Fruit fly (Drosophila melanogaster): ENCODE results near the gene mthl1.

mthl1 gene

DNA sequence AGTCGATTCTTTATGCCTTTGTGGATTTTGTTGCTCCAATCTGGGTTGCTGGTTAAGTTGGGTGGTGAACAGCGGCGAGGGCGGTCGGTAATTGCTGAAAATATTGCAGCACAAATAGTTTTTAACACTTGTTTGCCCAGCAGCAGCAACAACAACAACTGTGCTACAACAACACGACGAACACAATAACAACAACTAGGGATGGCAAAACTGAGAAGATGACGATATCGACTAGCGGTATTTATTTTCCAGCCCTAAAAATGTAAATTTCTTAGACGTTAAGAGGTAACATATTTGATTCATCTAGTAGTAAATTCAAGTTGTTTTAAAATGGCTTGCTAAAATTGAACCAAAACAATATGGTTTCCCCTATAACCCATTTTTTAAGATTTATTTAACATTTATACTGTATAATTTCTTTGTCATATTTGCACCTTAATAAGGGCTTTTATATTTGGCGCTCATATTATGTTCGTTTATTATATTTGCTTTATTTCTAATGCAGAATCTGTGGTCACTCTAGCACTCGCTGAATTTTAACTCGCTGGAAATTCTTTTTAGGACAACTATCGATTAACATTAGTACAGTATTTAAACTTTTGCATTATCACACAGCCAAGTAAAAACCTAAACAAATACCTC is 42.3 kb upstream of the mthl1 start:
- TF ChIP-seq D1 (tag; optimal IDR thresholded peaks at IDR 0.05), result no peak
- no peak for TF ChIP-seq CG10348 (GFP tag; IDR thresholded peaks at IDR 0.05)
- TF ChIP-seq CG32121 (GFP tag; IDR thresholded peaks at IDR 0.05), result 0 out of 2 replicates have a peak, but pooled peaks have one; percentile 16

DNA sequence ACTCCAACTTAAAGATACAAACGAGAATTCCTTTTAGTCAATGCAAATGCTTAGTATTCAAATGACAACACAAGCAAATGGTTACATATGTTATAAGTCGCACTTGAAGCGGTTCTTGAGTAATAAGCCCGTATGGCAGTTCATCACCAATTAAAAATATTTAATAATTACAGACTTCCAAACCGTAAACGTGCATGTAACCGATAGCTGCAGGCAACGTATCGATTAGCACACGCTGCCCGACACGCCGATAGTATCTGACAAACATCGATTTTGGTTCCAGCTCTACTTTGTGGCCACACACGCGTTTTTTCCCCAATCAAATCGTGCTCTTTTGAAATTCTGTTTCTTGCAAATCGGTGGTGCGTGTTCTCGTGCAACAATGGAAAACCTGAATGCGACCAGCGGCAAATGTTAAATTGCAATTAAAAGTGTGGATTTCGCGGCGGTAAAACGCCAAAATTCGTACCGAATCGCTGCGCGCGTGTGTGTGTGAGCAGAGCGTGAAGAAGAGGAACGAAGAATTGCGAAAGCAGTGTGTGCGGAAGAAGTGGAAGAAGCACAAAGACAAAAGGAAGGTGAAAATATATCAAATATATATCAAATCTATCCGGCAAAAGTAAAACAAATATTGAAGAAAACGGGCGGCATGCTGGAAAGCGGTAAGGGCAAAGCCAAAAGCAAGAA is 41.6 kb upstream of the mthl1 start, which contains the start of the genes CG9784 and Nup153:
CG9784 (minus strand) TSS at position 238 of the 687 bp plus-strand sequence.
Nup153 (plus strand) TSS at position 264 of the 687 bp plus-strand sequence.
- TF ChIP-seq CG15710 (tag; optimal IDR thresholded peaks at IDR 0.05) (no peak), CG17806 (tag; optimal IDR thresholded peaks at IDR 0.05) (no peak), D1 (tag; optimal IDR thresholded peaks at IDR 0.05) (no peak), fd96Ca (GFP tag; IDR thresholded peaks at IDR 0.05) (0 out of 3 replicates have a peak, but pooled peaks have one; percentile 12), gl (tag; optimal IDR thresholded peaks at IDR 0.05) (no peak), CG8301 (tag; optimal IDR thresholded peaks at IDR 0.05) (no peak)

dm6 chrX:16599770-16600169 is 41.0 kb upstream of the mthl1 start:
- TF ChIP-seq rn (GFP tag; IDR thresholded peaks at IDR 0.05) (peak; percentile 78), CG12605 (GFP tag; IDR thresholded peaks at IDR 0.05) (peak; percentile 99), D1 (tag; optimal IDR thresholded peaks at IDR 0.05) (no peak), CG34367 (tag; optimal IDR thresholded peaks at IDR 0.05) (peak; percentile 96), CG8301 (tag; optimal IDR thresholded peaks at IDR 0.05) (peak; percentile 76), CG9948 (tag; optimal IDR thresholded peaks at IDR 0.05) (peak; percentile 85), CG10348 (GFP tag; IDR thresholded peaks at IDR 0.05) (no peak), CG14655 (GFP tag; optimal IDR thresholded peaks at IDR 0.05) (peak; percentile 86), Ets98B (GFP tag; IDR thresholded peaks at IDR 0.05) (peak; percentile 91), Pif1B (GFP tag; optimal IDR thresholded peaks at IDR 0.05) (peak; percentile 96), CG15710 (tag; optimal IDR thresholded peaks at IDR 0.05) (peak; percentile 94), CG8159 (tag; optimal IDR thresholded peaks at IDR 0.05) (peak; percentile 92), Snoo (tag; optimal IDR thresholded peaks at IDR 0.05) (peak; percentile 92), fd96Ca (GFP tag; IDR thresholded peaks at IDR 0.05) (peak; percentile 93), CG13204 (GFP tag; optimal IDR thresholded peaks at IDR 0.05) (peak; percentile 98), CG32121 (GFP tag; IDR thresholded peaks at IDR 0.05) (peak; percentile 89), Pif1A (GFP tag; optimal IDR thresholded peaks at IDR 0.05) (peak; percentile 97), gl (tag; optimal IDR thresholded peaks at IDR 0.05) (peak; percentile 99), CG17806 (tag; optimal IDR thresholded peaks at IDR 0.05) (peak; percentile 88), EcR (GFP tag; optimal IDR thresholded peaks at IDR 0.05) (peak; percentile 69), CG4496 (GFP tag; IDR thresholded peaks at IDR 0.05) (peak; percentile 97)

DNA sequence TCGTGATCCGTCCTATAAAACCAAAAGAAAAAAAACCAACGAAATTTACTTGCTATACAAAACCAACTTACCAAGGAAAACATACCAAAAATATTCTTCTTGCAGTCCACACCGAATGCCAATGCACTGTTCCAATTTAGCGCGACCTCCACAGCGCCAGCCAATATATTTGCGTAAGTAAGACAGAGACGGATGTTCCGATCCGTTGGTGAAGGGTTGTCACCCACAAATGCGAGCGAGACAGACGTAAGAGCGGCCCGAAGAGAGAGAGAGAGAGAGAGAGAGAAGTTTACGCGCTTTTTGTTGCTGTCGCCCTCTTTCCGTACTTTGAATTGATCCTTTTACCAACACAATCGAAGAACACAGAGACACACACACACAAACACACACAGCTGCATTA is 32.9 kb upstream of the mthl1 start:
- TF ChIP-seq CG8159 (tag; optimal IDR thresholded peaks at IDR 0.05), result no peak
- peak; percentile 37 for TF ChIP-seq EcR (GFP tag; optimal IDR thresholded peaks at IDR 0.05)
- TF ChIP-seq CG13204 (GFP tag; optimal IDR thresholded peaks at IDR 0.05), result peak; percentile 0

DNA sequence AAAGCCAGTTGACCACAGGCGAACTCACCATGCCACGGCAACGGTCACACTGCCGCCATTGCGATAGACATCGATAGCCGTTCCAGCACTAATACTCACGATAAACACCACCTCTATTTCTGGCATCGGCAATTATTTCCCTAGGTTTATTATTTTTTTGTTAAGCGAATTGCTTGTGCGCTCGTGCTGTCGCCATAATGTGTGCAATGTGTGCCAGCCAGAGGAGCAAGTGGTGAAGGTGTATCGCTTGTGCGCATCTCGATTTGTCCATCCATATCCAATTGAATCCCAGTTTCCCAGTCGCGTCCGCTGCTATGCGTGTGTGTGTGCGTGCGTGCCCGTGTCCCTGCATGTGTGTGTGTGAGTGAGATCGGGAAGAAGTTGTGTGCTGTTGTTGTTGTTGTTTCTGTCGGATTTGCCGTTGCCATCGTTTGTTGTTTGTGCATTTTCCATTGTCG is 30.1 kb upstream of the mthl1 start, which contains the start of gene mbt:
mbt (plus strand) TSS at position 85 of the 458 bp plus-strand sequence.
- TF ChIP-seq EcR (GFP tag; optimal IDR thresholded peaks at IDR 0.05) (peak; percentile 21), Pif1B (GFP tag; optimal IDR thresholded peaks at IDR 0.05) (no peak), CG13204 (GFP tag; optimal IDR thresholded peaks at IDR 0.05) (peak; percentile 40)

DNA sequence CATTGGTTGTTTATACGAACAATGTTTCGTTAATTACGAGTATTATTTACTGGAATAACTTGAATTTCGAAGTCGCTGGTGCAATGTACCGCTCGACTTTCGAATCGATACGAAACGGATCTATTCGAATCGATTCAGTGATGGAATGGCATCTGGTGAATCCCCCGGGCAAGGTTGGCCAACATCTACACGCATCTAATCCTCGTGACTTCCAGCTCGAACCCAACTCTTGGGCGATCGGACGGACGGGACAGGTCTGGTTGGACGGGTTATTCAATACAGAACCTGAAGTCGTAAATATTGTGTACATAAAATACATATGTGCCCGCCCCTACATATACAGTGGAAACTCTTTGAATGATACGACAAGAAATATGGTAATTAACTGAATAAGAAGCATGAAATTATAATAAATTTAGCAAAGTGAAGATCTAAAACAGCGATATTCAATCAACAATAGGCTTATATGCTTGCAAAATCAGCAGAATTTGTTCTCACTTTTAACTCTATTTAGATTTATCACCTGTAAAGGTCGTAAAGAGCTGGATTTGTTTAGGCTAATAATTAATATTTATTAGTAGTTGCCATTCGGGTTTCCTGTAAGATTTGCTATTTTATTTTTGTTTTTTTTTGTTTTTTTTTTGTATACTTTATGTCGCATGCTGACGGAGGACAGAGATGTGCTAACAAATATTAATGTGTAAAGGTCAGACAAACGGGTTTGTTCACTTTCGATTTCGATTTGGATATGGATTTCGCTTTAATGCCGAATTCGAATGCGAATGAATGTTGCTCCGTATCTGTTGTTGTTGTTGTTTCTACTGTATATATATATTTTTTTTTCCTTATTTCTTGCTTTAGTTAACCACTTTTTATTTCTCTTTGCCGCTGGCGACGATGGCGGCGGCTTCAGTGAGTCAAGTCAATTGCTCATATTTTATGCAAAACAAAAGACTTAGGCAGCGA is 23.7 kb upstream of the mthl1 start:
- TF ChIP-seq CG32121 (GFP tag; IDR thresholded peaks at IDR 0.05) (no peak), Snoo (tag; optimal IDR thresholded peaks at IDR 0.05) (no peak), D1 (tag; optimal IDR thresholded peaks at IDR 0.05) (no peak), CG10348 (GFP tag; IDR thresholded peaks at IDR 0.05) (no peak), CG15710 (tag; optimal IDR thresholded peaks at IDR 0.05) (no peak), fd96Ca (GFP tag; IDR thresholded peaks at IDR 0.05) (no peak), EcR (GFP tag; optimal IDR thresholded peaks at IDR 0.05) (no peak)

Measured in whole organism, pupa.